Worm (Caenorhabditis elegans): ENCODE results near the gene Y38H6C.9.

DNA sequence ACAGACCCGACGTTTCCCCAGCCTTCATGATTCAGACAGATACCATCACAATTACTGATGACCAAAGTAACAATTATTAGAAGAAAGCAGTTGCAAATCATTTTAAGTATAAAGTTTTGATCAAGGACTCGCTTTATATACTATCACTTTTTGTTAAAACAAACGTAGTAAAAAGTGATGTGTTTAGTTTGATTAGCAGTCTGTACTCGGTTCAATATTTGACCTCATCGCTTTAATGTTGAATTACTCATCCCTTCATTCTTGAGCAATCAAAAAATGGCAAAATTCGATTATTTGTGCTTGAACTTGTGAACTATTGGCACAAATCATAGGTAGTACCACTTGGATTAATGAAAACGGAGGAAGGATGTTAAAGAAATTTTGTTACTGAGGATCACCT, 36.2 kb upstream of the Y38H6C.9 start, which contains the start of gene abf-4:
- TF ChIP-seq lsy-2 (tag; optimal IDR thresholded peaks at IDR 0.05) (no peak), unc-62 (GFP tag; optimal IDR thresholded peaks at IDR 0.05) (no peak), mep-1 (tag; optimal IDR thresholded peaks at IDR 0.05) (no peak), elt-3 (tag; optimal IDR thresholded peaks at IDR 0.05) (no peak)
